Worm (Caenorhabditis elegans): ENCODE measurements around the gene str-60.

- TF ChIP-seq nhr-12 (tag; optimal IDR thresholded peaks at IDR 0.05) = no peak
- TF ChIP-seq ztf-11 (tag; optimal IDR thresholded peaks at IDR 0.05) = no peak
- no peak for TF ChIP-seq nhr-76 (tag; optimal IDR thresholded peaks at IDR 0.05)
- TF ChIP-seq lsy-2 (tag; optimal IDR thresholded peaks at IDR 0.05) = no peak
- TF ChIP-seq nhr-237 (tag; optimal IDR thresholded peaks at IDR 0.05) = no peak
- no peak for TF ChIP-seq pha-4 (tag; optimal IDR thresholded peaks at IDR 0.05)
Measured at ce11 chrV:15899696-15900095, 1.9 kb downstream of the str-60 start, which contains the start of gene T06C12.14.

Data from whole organism, mixed stage, embryonic.